Fruit fly (Drosophila melanogaster) whole organism, embryonic: ENCODE results near the gene Cdc7.

Source experiments
- CG14441 ChIP-seq: fragments of 200-800 bp; sonication (Bioruptor generic); IDR thresholded peaks from 2 replicates; pipeline ENCODE4 v1.3.6; 2022; ENCODE audit warnings: missing biosample characterization, missing genetic modification characterization
- CG14860 ChIP-seq: fragments of 200-800 bp; sonication (Bioruptor generic); IDR thresholded peaks from 3 replicates; pipeline ENCODE4 v1.3.6; 2022; ENCODE audit warnings: missing biosample characterization, missing genetic modification characterization; ENCODE audit not compliant: partially characterized antibody
- CG15269 ChIP-seq: fragments of 200-800 bp; sonication (Bioruptor generic); optimal IDR thresholded peaks from 2 replicates; lab custom pipeline; 2018; ENCODE audit warnings: missing biosample characterization, mild to moderate bottlenecking, missing genetic modification characterization, moderate library complexity
- CG17186 ChIP-seq: fragments of 200-800 bp; sonication (Bioruptor generic); optimal IDR thresholded peaks from 3 replicates; lab custom pipeline; 2017; ENCODE audit warnings: missing biosample characterization, missing genetic modification reagents, missing genetic modification characterization
- CG17328 ChIP-seq: fragments of 200-800 bp; sonication (Bioruptor generic); IDR thresholded peaks from 2 replicates; pipeline ENCODE4 v1.3.6; 2022; ENCODE audit warnings: missing biosample characterization, missing genetic modification characterization
- CG17361 ChIP-seq: fragments of 200-800 bp; sonication (Bioruptor generic); IDR thresholded peaks from 3 replicates; pipeline ENCODE4 v1.3.6; 2022; ENCODE audit warnings: missing biosample characterization, missing genetic modification characterization
- CG18619 ChIP-seq: fragments of 200-800 bp; sonication (Bioruptor generic); optimal IDR thresholded peaks from 3 replicates; lab custom pipeline; 2017; ENCODE audit warnings: missing biosample characterization, mild to moderate bottlenecking, missing genetic modification characterization
- CG2678 ChIP-seq: fragments of 200-800 bp; sonication (Bioruptor generic); optimal IDR thresholded peaks from 3 replicates; lab custom pipeline; 2019; ENCODE audit warnings: missing biosample characterization, mild to moderate bottlenecking, missing genetic modification characterization, moderate library complexity
- CG2712 ChIP-seq: fragments of 200-800 bp; optimal IDR thresholded peaks from 3 replicates; lab custom pipeline; 2019; ENCODE audit warnings: missing biosample characterization, mild to moderate bottlenecking, missing genetic modification characterization, moderate library complexity
- CG3065 ChIP-seq: fragments of 200-800 bp; sonication (Bioruptor generic); optimal IDR thresholded peaks from 2 replicates; lab custom pipeline; 2016; ENCODE audit warnings: missing biosample characterization, missing genetic modification characterization
- CG33213 ChIP-seq: fragments of 200-800 bp; sonication (Bioruptor generic); optimal IDR thresholded peaks from 3 replicates; lab custom pipeline; 2016; ENCODE audit warnings: missing biosample characterization, missing genetic modification characterization
- CG34422 ChIP-seq: fragments of 200-800 bp; sonication (Bioruptor generic); IDR thresholded peaks from 3 replicates; pipeline ENCODE4 v1.3.6; 2022; ENCODE audit warnings: missing biosample characterization, missing genetic modification characterization
- CG4424 ChIP-seq: fragments of 200-800 bp; sonication (Bioruptor generic); optimal IDR thresholded peaks from 3 replicates; lab custom pipeline; 2016; ENCODE audit warnings: missing biosample characterization, missing genetic modification characterization
- CG4820 ChIP-seq: fragments of 200-800 bp; sonication (Bioruptor generic); optimal IDR thresholded peaks from 3 replicates; lab custom pipeline; 2016; ENCODE audit warnings: missing biosample characterization, missing genetic modification characterization
- CG5180 ChIP-seq: fragments of 200-800 bp; sonication (Bioruptor generic); optimal IDR thresholded peaks from 3 replicates; lab custom pipeline; 2017; ENCODE audit warnings: missing biosample characterization, missing genetic modification characterization, mild to moderate bottlenecking, moderate library complexity, missing genetic modification reagents
- CG5953 ChIP-seq: fragments of 200-800 bp; sonication (Bioruptor generic); IDR thresholded peaks from 2 replicates; pipeline ENCODE4 v1.3.6; 2022; ENCODE audit warnings: missing biosample characterization, missing genetic modification characterization
- CG8089 ChIP-seq: fragments of 200-800 bp; sonication (Bioruptor generic); optimal IDR thresholded peaks from 3 replicates; lab custom pipeline; 2016; ENCODE audit warnings: missing biosample characterization, missing genetic modification characterization
- CG9797 ChIP-seq: fragments of 200-800 bp; sonication (Bioruptor generic); optimal IDR thresholded peaks from 3 replicates; lab custom pipeline; 2018; ENCODE audit warnings: missing biosample characterization, mild to moderate bottlenecking, missing genetic modification characterization
- HLHmδ ChIP-seq: fragments of 200-800 bp; sonication (Bioruptor generic); optimal IDR thresholded peaks from 2 replicates; lab custom pipeline; 2018; ENCODE audit warnings: missing biosample characterization, mild to moderate bottlenecking, missing genetic modification characterization, moderate library complexity
- Kr ChIP-seq: fragments of 200-800 bp; sonication (Bioruptor generic); optimal IDR thresholded peaks from 2 replicates; lab custom pipeline; 2017; ENCODE audit warnings: missing biosample characterization, mild to moderate bottlenecking, missing genetic modification characterization
- MESR4 ChIP-seq: fragments of 200-800 bp; sonication (Bioruptor generic); optimal IDR thresholded peaks from 2 replicates; lab custom pipeline; 2018; ENCODE audit warnings: missing biosample characterization, mild to moderate bottlenecking, missing genetic modification characterization, moderate library complexity
- Meics ChIP-seq: fragments of 200-800 bp; sonication (Bioruptor generic); optimal IDR thresholded peaks from 2 replicates; lab custom pipeline; 2017; ENCODE audit warnings: missing biosample characterization, mild to moderate bottlenecking, missing genetic modification characterization
- Mrtf ChIP-seq: fragments of 200-800 bp; sonication (Bioruptor generic); IDR thresholded peaks from 3 replicates; pipeline ENCODE4 v1.3.6; 2022; ENCODE audit warnings: missing biosample characterization, missing genetic modification characterization
- Oli ChIP-seq: fragments of 200-800 bp; sonication (Bioruptor generic); optimal IDR thresholded peaks from 2 replicates; lab custom pipeline; 2018; ENCODE audit warnings: missing biosample characterization, mild to moderate bottlenecking, missing genetic modification characterization, moderate library complexity
- Optix ChIP-seq: fragments of 200-800 bp; sonication (Bioruptor generic); IDR thresholded peaks from 3 replicates; pipeline ENCODE4 v1.3.6; 2022; ENCODE audit warnings: missing biosample characterization, missing genetic modification characterization
- Ssrp ChIP-seq: fragments of 200-800 bp; sonication (Bioruptor generic); optimal IDR thresholded peaks from 2 replicates; lab custom pipeline; 2018; ENCODE audit warnings: missing biosample characterization, mild to moderate bottlenecking, missing genetic modification characterization, moderate library complexity
- YL-1 ChIP-seq: fragments of 200-800 bp; sonication (Bioruptor generic); optimal IDR thresholded peaks from 3 replicates; lab custom pipeline; 2017; ENCODE audit warnings: missing biosample characterization, mild to moderate bottlenecking, missing genetic modification characterization
- bsh ChIP-seq, 2 experiments: fragments of 200-800 bp; sonication (Bioruptor generic); optimal IDR thresholded peaks; 2 replicates each; lab custom pipeline; 2017 to 2018; ENCODE audit warnings: mild to moderate bottlenecking in 2 of 2, missing biosample characterization in 2 of 2, missing genetic modification characterization in 2 of 2, moderate library complexity in 1 of 2
- cas ChIP-seq: fragments of 200-800 bp; sonication (Bioruptor generic); IDR thresholded peaks from 2 replicates; pipeline ENCODE4 v1.3.6; 2022; ENCODE audit warnings: missing biosample characterization, missing genetic modification characterization
- cato ChIP-seq: fragments of 200-800 bp; sonication (Bioruptor generic); optimal IDR thresholded peaks from 2 replicates; lab custom pipeline; 2016; ENCODE audit warnings: missing biosample characterization, missing genetic modification characterization, borderline replicate concordance
- caup ChIP-seq: fragments of 200-800 bp; sonication (Bioruptor generic); optimal IDR thresholded peaks from 3 replicates; lab custom pipeline; 2017; ENCODE audit warnings: missing biosample characterization, mild to moderate bottlenecking, missing genetic modification characterization, moderate library complexity; ENCODE audit not compliant: severe bottlenecking
- eve ChIP-seq, 2 experiments: fragments of >200 bp; optimal IDR thresholded peaks; 2 replicates each; lab custom pipeline; 2017; ENCODE audit warnings: missing biosample characterization in 2 of 2, missing genetic modification characterization in 2 of 2
- fd96Cb ChIP-seq: fragments of 200-800 bp; sonication (Bioruptor generic); optimal IDR thresholded peaks from 2 replicates; lab custom pipeline; 2018; ENCODE audit warnings: missing biosample characterization, mild to moderate bottlenecking, missing genetic modification characterization, moderate library complexity
- gem ChIP-seq: fragments of 200-800 bp; sonication (Bioruptor generic); optimal IDR thresholded peaks from 2 replicates; lab custom pipeline; 2019; ENCODE audit warnings: missing biosample characterization, mild to moderate bottlenecking, missing genetic modification characterization, moderate library complexity
- hbn ChIP-seq: fragments of 200-800 bp; sonication (Bioruptor generic); IDR thresholded peaks from 2 replicates; pipeline ENCODE4 v1.3.6; 2022; ENCODE audit warnings: missing biosample characterization, missing genetic modification characterization; ENCODE audit not compliant: partially characterized antibody
- ind ChIP-seq: fragments of 200-800 bp; sonication (Bioruptor generic); optimal IDR thresholded peaks from 3 replicates; lab custom pipeline; 2016; ENCODE audit warnings: missing biosample characterization, missing genetic modification characterization
- ken ChIP-seq: fragments of 200-800 bp; sonication (Bioruptor generic); IDR thresholded peaks from 3 replicates; pipeline ENCODE4 v1.3.6; 2022; ENCODE audit warnings: missing biosample characterization, missing genetic modification characterization
- phol ChIP-seq: fragments of 200-800 bp; sonication (Bioruptor generic); optimal IDR thresholded peaks from 3 replicates; lab custom pipeline; 2018; ENCODE audit warnings: missing biosample characterization, mild to moderate bottlenecking, missing genetic modification characterization, moderate library complexity
- pzg ChIP-seq: fragments of 200-800 bp; sonication (Bioruptor generic); optimal IDR thresholded peaks from 3 replicates; lab custom pipeline; 2018; ENCODE audit warnings: missing biosample characterization, mild to moderate bottlenecking, missing genetic modification characterization, moderate library complexity
- repo ChIP-seq: fragments of 200-800 bp; sonication (Bioruptor generic); optimal IDR thresholded peaks from 2 replicates; lab custom pipeline; 2016; ENCODE audit warnings: missing biosample characterization, missing genetic modification characterization
- rib ChIP-seq: fragments of 200-800 bp; sonication (Bioruptor generic); IDR thresholded peaks from 2 replicates; pipeline ENCODE4 v1.3.6; 2022; ENCODE audit warnings: missing biosample characterization, missing genetic modification characterization
- salm ChIP-seq: fragments of 200-800 bp; sonication (Bioruptor generic); optimal IDR thresholded peaks from 2 replicates; lab custom pipeline; 2018; ENCODE audit warnings: missing biosample characterization, mild to moderate bottlenecking, missing genetic modification characterization
- sens ChIP-seq: fragments of 200-800 bp; sonication (Bioruptor generic); peaks from one replicate; lab custom pipeline; 2016; ENCODE audit warnings: missing biosample characterization, missing genetic modification characterization
- sqz ChIP-seq: fragments of 200-800 bp; sonication (Bioruptor generic); optimal IDR thresholded peaks from 3 replicates; lab custom pipeline; 2018; ENCODE audit warnings: missing biosample characterization, mild to moderate bottlenecking, missing genetic modification characterization
- tgo ChIP-seq: fragments of 200-800 bp; sonication (Bioruptor generic); IDR thresholded peaks from 3 replicates; pipeline ENCODE4 v1.3.6; 2022; ENCODE audit warnings: missing biosample characterization, missing genetic modification characterization
- vvl ChIP-seq: fragments of 200-800 bp; sonication (Bioruptor generic); IDR thresholded peaks from 2 replicates; pipeline ENCODE4 v1.3.6; 2022; ENCODE audit warnings: missing biosample characterization, missing genetic modification characterization

Cdc7 gene

dm6 chrX:6703237-6703636 is 48.9 kb downstream of the Cdc7 start (continued):
- TF ChIP-seq CG3065 (GFP tag; lab: Kevin White, UChicago) = no peak
- no peak for TF ChIP-seq CG15269 (tag; lab: Kevin White, UChicago)
- TF ChIP-seq cas (GFP tag; lab: Robert Waterston, UW) = no peak
- TF ChIP-seq Meics (GFP tag; lab: Kevin White, UChicago) = no peak
- no peak for TF ChIP-seq CG33213
- TF ChIP-seq Ssrp (tag; lab: Kevin White, UChicago) = peak; percentile 5
- peak; percentile 44; the same call in 1 of the 3 replicates for TF ChIP-seq CG17361
- TF ChIP-seq CG5953 (GFP tag; lab: Robert Waterston, UW) = no peak
- peak; percentile 8 for TF ChIP-seq phol (tag; lab: Kevin White, UChicago)
- no peak for TF ChIP-seq Optix
- peak; percentile 18 for TF ChIP-seq fd96Cb
- no peak for TF ChIP-seq tgo (GFP tag; lab: Robert Waterston, UW)

dm6 chrX:6703957-6704356 is 49.6 kb downstream of the Cdc7 start:
- TF ChIP-seq CG14860 (GFP tag; lab: Robert Waterston, UW) (no peak), bsh (GFP tag; optimal IDR thresholded peaks at IDR 0.05; lab: Kevin White, UChicago) (peak in 1 of 2 experiments; percentile 24)

- TF ChIP-seq MESR4 (GFP tag; lab: Kevin White, UChicago) = no peak
- TF ChIP-seq sqz (GFP tag; lab: Kevin White, UChicago) = no peak
- TF ChIP-seq CG17328 (GFP tag; lab: Robert Waterston, UW) = no peak
- peak; percentile 40 for TF ChIP-seq CG5180 (GFP tag; lab: Kevin White, UChicago)
- TF ChIP-seq ken (GFP tag; lab: Robert Waterston, UW) = 0 out of 3 replicates have a peak, but pooled peaks have one; percentile 23
- TF ChIP-seq CG18619 (GFP tag; lab: Kevin White, UChicago) = peak; percentile 15
- TF ChIP-seq HLHmδ (GFP tag; lab: Kevin White, UChicago) = no peak
- no peak for TF ChIP-seq repo
- peak; percentile 18 for TF ChIP-seq gem
- peak; percentile 51 for TF ChIP-seq CG2678
- TF ChIP-seq CG34422 (GFP tag; lab: Robert Waterston, UW) = 0 out of 3 replicates have a peak, but pooled peaks have one; percentile 13
- TF ChIP-seq CG14441 (GFP tag; lab: Robert Waterston, UW) = peak; percentile 81
- TF ChIP-seq CG17186 (GFP tag; lab: Kevin White, UChicago) = no peak
- peak in 1 of 2 experiments; percentile 2 for TF ChIP-seq eve (GFP tag; optimal IDR thresholded peaks at IDR 0.05; lab: Kevin White, UChicago)
- no peak for TF ChIP-seq cato (GFP tag; lab: Kevin White, UChicago)
- TF ChIP-seq CG4820 (GFP tag; lab: Kevin White, UChicago) = peak; percentile 1
- no peak for TF ChIP-seq CG14860 (GFP tag; lab: Robert Waterston, UW)
- TF ChIP-seq CG2712 (tag; lab: Kevin White, UChicago) = peak; percentile 19
- TF ChIP-seq CG9797 = no peak
- peak; percentile 5 for TF ChIP-seq ind (GFP tag; lab: Kevin White, UChicago)
- TF ChIP-seq Kr (GFP tag; lab: Kevin White, UChicago) = no peak
- no peak for TF ChIP-seq caup
- peak; percentile 19 for TF ChIP-seq phol (tag; lab: Kevin White, UChicago)
- no peak for TF ChIP-seq Mrtf (GFP tag; lab: Robert Waterston, UW)
- TF ChIP-seq sens (GFP tag; lab: Kevin White, UChicago) = peak; percentile 74
- no peak for TF ChIP-seq salm (tag; lab: Kevin White, UChicago)
- TF ChIP-seq pzg (GFP tag; lab: Kevin White, UChicago) = no peak
- TF ChIP-seq rib (GFP tag; lab: Robert Waterston, UW) = no peak
- peak; percentile 3 for TF ChIP-seq CG4424 (GFP tag; lab: Kevin White, UChicago)
- no peak for TF ChIP-seq hbn
- TF ChIP-seq CG8089 (GFP tag; lab: Kevin White, UChicago) = no peak
- no peak for TF ChIP-seq YL-1 (GFP tag; lab: Kevin White, UChicago)
- peak; percentile 5 for TF ChIP-seq Oli (tag; lab: Kevin White, UChicago)
- peak; percentile 10; the same call in 1 of the 2 replicates for TF ChIP-seq vvl (GFP tag; lab: Robert Waterston, UW)
Observed at dm6 chrX:6705059-6705802, 50.9 kb downstream of the Cdc7 start.
